Fruit fly (Drosophila melanogaster) Kc167 (cell line): ENCODE measurements around the gene eIF3d1.

Source experiments
- Myc ChIP-seq: fragments of >200 bp; optimal IDR thresholded peaks from 2 replicates; lab custom pipeline; 2017; ENCODE audit warnings: missing external identifiers
- Sin3A ChIP-seq: fragments of >200 bp; optimal IDR thresholded peaks from 2 replicates; lab custom pipeline; 2018; ENCODE audit warnings: missing external identifiers
- h ChIP-seq: fragments of >200 bp; optimal IDR thresholded peaks from 3 replicates; lab custom pipeline; 2018; ENCODE audit warnings: missing external identifiers
- insv ChIP-seq: fragments of >200 bp; optimal IDR thresholded peaks from 3 replicates; lab custom pipeline; 2018; ENCODE audit warnings: missing external identifiers
- psq ChIP-seq: fragments of >200 bp; optimal IDR thresholded peaks from 2 replicates; lab custom pipeline; 2017; ENCODE audit warnings: missing external identifiers
- ttk ChIP-seq: sonication (Bioruptor generic); optimal IDR thresholded peaks from 2 replicates; lab custom pipeline; 2017; ENCODE audit warnings: missing external identifiers

- TF ChIP-seq h (lab: Kevin White, UChicago) (no peak), psq (no peak), Myc (lab: Kevin White, UChicago) (no peak), ttk (lab: Kevin White, UChicago) (no peak), insv (lab: Kevin White, UChicago) (no peak), Sin3A (lab: Kevin White, UChicago) (no peak)
Observed at dm6 chr3R:23652525-23653108, 27.2 kb upstream of the eIF3d1 start.
